Worm (Caenorhabditis elegans) whole organism, L4 larva: ENCODE results near the gene spp-8.

Experiments used
- ces-1 ChIP-seq: fragments of 150-350 bp; sonication (generic microtip); optimal IDR thresholded peaks from 4 replicates; lab custom pipeline; 2014; ENCODE audit warnings: missing biosample characterization, missing genetic modification reagents, missing genetic modification characterization
- fkh-10 ChIP-seq: fragments of 150-350 bp; optimal IDR thresholded peaks from 2 replicates; lab custom pipeline; 2014; ENCODE audit warnings: missing biosample characterization, missing genetic modification reagents, missing genetic modification characterization
- hlh-30 ChIP-seq: sonication (generic microtip); optimal IDR thresholded peaks from 2 replicates; lab custom pipeline; 2017; ENCODE audit warnings: antibody characterized with exemption, mild to moderate bottlenecking, missing genetic modification characterization, missing compliant biosample characterization; ENCODE audit not compliant: insufficient read depth
- lim-7 ChIP-seq: fragments of 200-800 bp; sonication (Bioruptor generic); IDR thresholded peaks from 2 replicates; pipeline ENCODE4 v1.3.6; 2022; ENCODE audit warnings: missing genetic modification characterization, missing compliant biosample characterization
- madf-9 ChIP-seq: fragments of 200-800 bp; sonication (Bioruptor generic); conservative IDR thresholded peaks from 2 replicates; pipeline ENCODE4 v1.3.6; 2022; ENCODE audit warnings: missing genetic modification reagents, missing genetic modification characterization, missing compliant biosample characterization
- nhr-237 ChIP-seq: sonication (generic microtip); optimal IDR thresholded peaks from 2 replicates; lab custom pipeline; 2017; ENCODE audit warnings: missing biosample characterization, missing genetic modification characterization
- nhr-6 ChIP-seq: fragments of 150-350 bp; optimal IDR thresholded peaks from 2 replicates; lab custom pipeline; 2014; ENCODE audit warnings: missing biosample characterization, missing genetic modification characterization
- nhr-77 ChIP-seq: fragments of 150-350 bp; optimal IDR thresholded peaks from 2 replicates; lab custom pipeline; 2014; ENCODE audit warnings: missing biosample characterization, missing genetic modification characterization
- rbr-2 ChIP-seq: sonication (generic microtip); optimal IDR thresholded peaks from 2 replicates; lab custom pipeline; 2016; ENCODE audit warnings: missing genotype, missing genetic modification characterization, missing compliant biosample characterization
- snpc-4 ChIP-seq: fragments of 150-350 bp; optimal IDR thresholded peaks from 2 replicates; lab custom pipeline; 2014; ENCODE audit warnings: missing biosample characterization, missing genetic modification characterization
- zag-1 ChIP-seq: fragments of 150-350 bp; optimal IDR thresholded peaks from 2 replicates; lab custom pipeline; 2014; ENCODE audit warnings: missing biosample characterization, missing genetic modification characterization

ce11 chrIV:8462376-8462775 is 19.1 kb upstream of the spp-8 start:
- TF ChIP-seq fkh-10 (GFP tag; lab: Kevin White, UChicago) (no peak), nhr-77 (no peak), zag-1 (tag; lab: Kevin White, UChicago) (no peak), hlh-30 (tag; lab: Kevin White, UChicago) (no peak), nhr-237 (tag; lab: Kevin White, UChicago) (no peak), rbr-2 (tag; lab: Kevin White, UChicago) (no peak), lim-7 (GFP tag; lab: Robert Waterston, UW) (no peak), ces-1 (no peak), madf-9 (no peak), nhr-6 (no peak), snpc-4 (tag; lab: Kevin White, UChicago) (no peak)
